Worm (Caenorhabditis elegans): ENCODE results near the gene pho-5.

The pho-5 gene

ce11 chrIII:7272088-7272487 lies 13.6 kb downstream of the pho-5 start (continued):
- TF ChIP-seq F49E8.2 (tag; optimal IDR thresholded peaks at IDR 0.05; ENCODE audit: borderline replicate concordance): no peak
- no peak for TF ChIP-seq nhr-102 (tag; optimal IDR thresholded peaks at IDR 0.05)
- TF ChIP-seq mxl-3 (GFP tag; optimal IDR thresholded peaks at IDR 0.05): peak; percentile 34
- peak; percentile 51 for TF ChIP-seq rbr-2 (tag; optimal IDR thresholded peaks at IDR 0.05)
- TF ChIP-seq tag-97 (GFP tag; IDR thresholded peaks at IDR 0.05): no peak
- TF ChIP-seq nhr-25 (tag; optimal IDR thresholded peaks at IDR 0.05; ENCODE audit: borderline replicate concordance, insufficient read depth): peak; percentile 15
- peak; percentile 97 for TF ChIP-seq hlh-30 (tag; optimal IDR thresholded peaks at IDR 0.05; ENCODE audit: insufficient read depth)
- 0 out of 2 replicates have a peak, but pooled peaks have one; percentile 37 for TF ChIP-seq zfp-3 (GFP tag; conservative IDR thresholded peaks at IDR 0.05)
- TF ChIP-seq ztf-7 (tag; optimal IDR thresholded peaks at IDR 0.05): peak; percentile 26
- TF ChIP-seq mep-1 (tag; optimal IDR thresholded peaks at IDR 0.05): peak; percentile 71
- peak in 1 of 2 experiments; percentile 84 for TF ChIP-seq mdl-1 (tag; optimal IDR thresholded peaks at IDR 0.05)
- peak; percentile 43 for TF ChIP-seq aha-1 (tag)
- peak; percentile 78 for TF ChIP-seq hlh-11 (tag; optimal IDR thresholded peaks at IDR 0.05)
- no peak for TF ChIP-seq zip-2 (tag; optimal IDR thresholded peaks at IDR 0.05)
- TF ChIP-seq D1046.2 (GFP tag; IDR thresholded peaks at IDR 0.05): no peak
- TF ChIP-seq lin-13 (GFP tag; optimal IDR thresholded peaks at IDR 0.05): no peak
- no peak for TF ChIP-seq skn-1 (tag; optimal IDR thresholded peaks at IDR 0.05)
- TF ChIP-seq mdt-29 (GFP tag; IDR thresholded peaks at IDR 0.05): peak; percentile 61; the same call in 1 of the 2 replicates
- no peak for TF ChIP-seq spr-3 (GFP tag; optimal IDR thresholded peaks at IDR 0.05)
- TF ChIP-seq lir-3 (tag; optimal IDR thresholded peaks at IDR 0.05): no peak
- TF ChIP-seq attf-4 (tag; optimal IDR thresholded peaks at IDR 0.05): no peak
- no peak for TF ChIP-seq ZK337.2 (GFP tag; IDR thresholded peaks at IDR 0.05)
- no peak for TF ChIP-seq spr-1 (tag; optimal IDR thresholded peaks at IDR 0.05)
- TF ChIP-seq lin-39 (tag; optimal IDR thresholded peaks at IDR 0.05): no peak
- no peak for TF ChIP-seq dmd-8 (GFP tag; IDR thresholded peaks at IDR 0.05)
- peak in 1 of 2 experiments; percentile 30 for TF ChIP-seq hif-1 (tag; optimal IDR thresholded peaks at IDR 0.05)
- no peak for TF ChIP-seq dmd-9 (GFP tag; IDR thresholded peaks at IDR 0.05)
- TF ChIP-seq arid-1 (GFP tag; conservative IDR thresholded peaks at IDR 0.05): peak; percentile 41; the same call in 1 of the 2 replicates
- TF ChIP-seq lsy-2 (tag; optimal IDR thresholded peaks at IDR 0.05): peak; percentile 5 to 68
- TF ChIP-seq Y75B8A.6 (GFP tag; IDR thresholded peaks at IDR 0.05): no peak
- TF ChIP-seq unc-62 (GFP tag; optimal IDR thresholded peaks at IDR 0.05 in 1 of 2): peak in 1 of 2 experiments; percentile 11
- TF ChIP-seq unc-62 (tag; optimal IDR thresholded peaks at IDR 0.05): no peak
- no peak for TF ChIP-seq nhr-77 (tag; optimal IDR thresholded peaks at IDR 0.05)
- TF ChIP-seq snpc-1.2 (GFP tag; IDR thresholded peaks at IDR 0.05): no peak

ce11 chrIII:7271083-7271482 lies 14.6 kb downstream of the pho-5 start:
- TF ChIP-seq pha-4 (GFP tag; IDR thresholded peaks at IDR 0.05): no peak
- TF ChIP-seq pha-4 (tag; optimal IDR thresholded peaks at IDR 0.05): no peak
- peak; percentile 7 for TF ChIP-seq nhr-6 (tag; optimal IDR thresholded peaks at IDR 0.05)
- no peak for TF ChIP-seq Y5F2A.4 (GFP tag; optimal IDR thresholded peaks at IDR 0.05)
- TF ChIP-seq ztf-7 (tag; optimal IDR thresholded peaks at IDR 0.05): no peak
- TF ChIP-seq dmd-8 (GFP tag; IDR thresholded peaks at IDR 0.05): no peak
- TF ChIP-seq arid-1 (GFP tag; conservative IDR thresholded peaks at IDR 0.05): no peak
- no peak for TF ChIP-seq madf-9 (GFP tag; conservative IDR thresholded peaks at IDR 0.05)
- TF ChIP-seq tag-97 (GFP tag; IDR thresholded peaks at IDR 0.05): no peak
- TF ChIP-seq mes-2 (tag; optimal IDR thresholded peaks at IDR 0.05; ENCODE audit: poor library complexity, severe bottlenecking): no peak
- TF ChIP-seq zfp-2 (tag; optimal IDR thresholded peaks at IDR 0.05): no peak
- TF ChIP-seq hif-1 (tag; optimal IDR thresholded peaks at IDR 0.05): no peak
- TF ChIP-seq daf-19 (GFP tag; conservative IDR thresholded peaks at IDR 0.05): no peak
- no peak for TF ChIP-seq daf-16 (GFP tag; optimal IDR thresholded peaks at IDR 0.05)
- TF ChIP-seq daf-16 (tag; optimal IDR thresholded peaks at IDR 0.05): peak; percentile 40
- no peak for TF ChIP-seq D1046.2 (GFP tag; IDR thresholded peaks at IDR 0.05)
- TF ChIP-seq snpc-4 (tag; optimal IDR thresholded peaks at IDR 0.05): no peak
- TF ChIP-seq ces-1 (GFP tag; optimal IDR thresholded peaks at IDR 0.05): no peak
- TF ChIP-seq F10B5.3 (tag; optimal IDR thresholded peaks at IDR 0.05): no peak
- TF ChIP-seq dmd-6 (GFP tag; IDR thresholded peaks at IDR 0.05): peak; percentile 35; the same call in 1 of the 2 replicates
- TF ChIP-seq nhr-41 (GFP tag; IDR thresholded peaks at IDR 0.05): no peak
- TF ChIP-seq rbr-2 (tag; optimal IDR thresholded peaks at IDR 0.05): no peak
- TF ChIP-seq zag-1 (tag; optimal IDR thresholded peaks at IDR 0.05): no peak
- no peak for TF ChIP-seq nhr-102 (tag; optimal IDR thresholded peaks at IDR 0.05)
- no peak for TF ChIP-seq unc-39 (tag; optimal IDR thresholded peaks at IDR 0.05)
- peak; percentile 39 for TF ChIP-seq mep-1 (tag; optimal IDR thresholded peaks at IDR 0.05)
- TF ChIP-seq snpc-1.2 (GFP tag; IDR thresholded peaks at IDR 0.05): no peak

Data from whole organism, L4 larva.